Worm (Caenorhabditis elegans): ENCODE results near the gene pigg-1.

The pigg-1 gene

ce11 chrII:8630088-8630487, 30.0 kb upstream of the pigg-1 start, which contains the start of gene T22C8.6:
T22C8.6 (minus strand) TSS chrII:8630281.
- no peak for TF ChIP-seq ztf-11 (tag; optimal IDR thresholded peaks at IDR 0.05)
- no peak for TF ChIP-seq unc-39 (tag; optimal IDR thresholded peaks at IDR 0.05)
- TF ChIP-seq hlh-1 (tag; optimal IDR thresholded peaks at IDR 0.05): no peak
- no peak for TF ChIP-seq M03D4.4 (tag; optimal IDR thresholded peaks at IDR 0.05)
- TF ChIP-seq mls-2 (tag; optimal IDR thresholded peaks at IDR 0.05): no peak
- TF ChIP-seq mep-1 (tag; optimal IDR thresholded peaks at IDR 0.05): no peak
- no peak for TF ChIP-seq nhr-237 (tag; optimal IDR thresholded peaks at IDR 0.05)
- no peak for TF ChIP-seq elt-1 (tag; optimal IDR thresholded peaks at IDR 0.05; ENCODE audit: borderline replicate concordance, insufficient read depth)
- TF ChIP-seq tbx-8 (GFP tag; optimal IDR thresholded peaks at IDR 0.05): no peak
- TF ChIP-seq blmp-1 (tag; optimal IDR thresholded peaks at IDR 0.05): no peak
- no peak for TF ChIP-seq lsy-2 (tag; optimal IDR thresholded peaks at IDR 0.05)
- TF ChIP-seq unc-62 (GFP tag; optimal IDR thresholded peaks at IDR 0.05): no peak

DNA sequence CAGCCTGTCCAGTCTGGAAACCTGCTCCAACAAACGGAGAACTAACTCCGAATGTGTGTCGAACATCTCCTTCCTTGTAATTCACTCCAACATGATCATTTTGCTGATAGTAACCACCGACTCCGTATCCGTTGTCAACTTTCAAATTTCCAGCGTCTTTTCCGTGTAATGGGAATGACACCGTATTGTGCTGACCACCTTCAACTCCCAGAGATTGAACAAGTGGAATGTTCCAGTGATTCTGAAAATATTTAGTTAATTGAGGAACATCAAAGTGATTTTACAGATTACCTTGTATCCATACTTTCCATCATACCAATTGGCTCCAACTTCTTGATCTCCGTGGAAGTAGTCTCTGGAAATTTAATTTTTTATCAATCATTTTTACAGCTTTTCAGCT, 27.8 kb upstream of the pigg-1 start:
- TF ChIP-seq nhr-237 (tag; optimal IDR thresholded peaks at IDR 0.05) (no peak), ces-1 (GFP tag; optimal IDR thresholded peaks at IDR 0.05) (no peak), lin-32 (GFP tag; optimal IDR thresholded peaks at IDR 0.05) (no peak), bed-3 (GFP tag; optimal IDR thresholded peaks at IDR 0.05) (no peak), unc-120 (tag; optimal IDR thresholded peaks at IDR 0.05; ENCODE audit: poor library complexity, severe bottlenecking) (no peak), ztf-11 (tag; optimal IDR thresholded peaks at IDR 0.05) (no peak)

- TF ChIP-seq ceh-43 (GFP tag; optimal IDR thresholded peaks at IDR 0.05) (no peak), unc-39 (tag; optimal IDR thresholded peaks at IDR 0.05) (no peak), nhr-2 (tag; optimal IDR thresholded peaks at IDR 0.05) (no peak), mab-5 (tag; optimal IDR thresholded peaks at IDR 0.05) (no peak), blmp-1 (tag; optimal IDR thresholded peaks at IDR 0.05) (no peak), lsy-2 (tag; optimal IDR thresholded peaks at IDR 0.05) (no peak), nhr-12 (tag; optimal IDR thresholded peaks at IDR 0.05) (no peak), M03D4.4 (tag; optimal IDR thresholded peaks at IDR 0.05) (no peak), mep-1 (tag; optimal IDR thresholded peaks at IDR 0.05) (no peak), elt-3 (tag; optimal IDR thresholded peaks at IDR 0.05) (no peak), ceh-39 (tag; optimal IDR thresholded peaks at IDR 0.05) (no peak)
These were observed 26.5 kb upstream of the pigg-1 start for ce11 chrII:8626598-8626997.

DNA sequence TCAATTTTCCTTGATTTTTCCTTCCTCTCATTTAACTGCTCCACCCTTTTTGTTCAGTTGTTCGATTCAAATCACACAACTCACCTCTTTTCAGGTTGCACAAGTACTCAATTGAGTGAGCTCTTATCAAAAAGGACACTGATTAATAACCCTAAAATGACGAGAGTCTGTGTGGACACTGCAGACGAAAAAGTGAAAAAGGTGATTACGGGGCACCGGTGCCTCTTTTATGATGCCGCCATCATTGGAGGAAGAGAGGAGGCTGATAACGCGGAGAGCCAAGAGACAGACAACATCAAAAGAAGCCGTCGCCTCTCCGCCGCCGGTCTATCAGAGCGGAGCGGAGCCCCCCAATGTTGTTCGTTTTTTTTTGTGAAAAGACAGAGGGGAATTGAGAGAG, 25.1 kb upstream of the pigg-1 start, which contains the start of gene sptf-2:
TSS of gene sptf-2 (plus strand) at position 297 of the 400 bp plus-strand sequence.
- TF ChIP-seq nhr-76 (tag; optimal IDR thresholded peaks at IDR 0.05) (no peak), M03D4.4 (tag; optimal IDR thresholded peaks at IDR 0.05) (no peak), ces-1 (GFP tag; optimal IDR thresholded peaks at IDR 0.05) (no peak), mls-2 (tag; optimal IDR thresholded peaks at IDR 0.05) (no peak), ham-2 (GFP tag; optimal IDR thresholded peaks at IDR 0.05) (no peak), unc-120 (tag; optimal IDR thresholded peaks at IDR 0.05; ENCODE audit: poor library complexity, severe bottlenecking) (no peak), tbx-8 (GFP tag; optimal IDR thresholded peaks at IDR 0.05) (no peak), sem-2 (GFP tag; optimal IDR thresholded peaks at IDR 0.05) (no peak), lin-13 (tag; optimal IDR thresholded peaks at IDR 0.05) (no peak), elt-3 (tag; optimal IDR thresholded peaks at IDR 0.05) (no peak), elt-1 (tag; optimal IDR thresholded peaks at IDR 0.05; ENCODE audit: borderline replicate concordance, insufficient read depth) (no peak)

ce11 chrII:8623396-8623795, 23.3 kb upstream of the pigg-1 start, which contains the start of gene T22C8.4:
T22C8.4 (minus strand) TSS chrII:8623496.
- TF ChIP-seq M03D4.4 (tag; optimal IDR thresholded peaks at IDR 0.05) (no peak), ces-1 (GFP tag; optimal IDR thresholded peaks at IDR 0.05) (no peak), unc-39 (tag; optimal IDR thresholded peaks at IDR 0.05) (no peak), tbx-8 (GFP tag; optimal IDR thresholded peaks at IDR 0.05) (no peak), ceh-83 (GFP tag; optimal IDR thresholded peaks at IDR 0.05) (no peak), snpc-4 (tag; optimal IDR thresholded peaks at IDR 0.05) (no peak), unc-62 (GFP tag; optimal IDR thresholded peaks at IDR 0.05) (no peak), mls-2 (tag; optimal IDR thresholded peaks at IDR 0.05) (no peak), lsy-2 (tag; optimal IDR thresholded peaks at IDR 0.05) (no peak), sem-2 (GFP tag; optimal IDR thresholded peaks at IDR 0.05) (no peak), sptf-1 (tag; optimal IDR thresholded peaks at IDR 0.05) (no peak), bed-3 (GFP tag; optimal IDR thresholded peaks at IDR 0.05) (no peak), ham-2 (GFP tag; optimal IDR thresholded peaks at IDR 0.05) (no peak), nhr-28 (tag; optimal IDR thresholded peaks at IDR 0.05) (no peak), hlh-1 (tag; optimal IDR thresholded peaks at IDR 0.05) (no peak), blmp-1 (tag; optimal IDR thresholded peaks at IDR 0.05) (no peak), nhr-76 (tag; optimal IDR thresholded peaks at IDR 0.05) (no peak), lin-32 (GFP tag; optimal IDR thresholded peaks at IDR 0.05) (no peak), ceh-43 (GFP tag; optimal IDR thresholded peaks at IDR 0.05) (no peak)

All from whole organism, mixed stage, embryonic.